Worm (Caenorhabditis elegans): ENCODE data around the gene ZK930.4.

Gene ZK930.4

DNA sequence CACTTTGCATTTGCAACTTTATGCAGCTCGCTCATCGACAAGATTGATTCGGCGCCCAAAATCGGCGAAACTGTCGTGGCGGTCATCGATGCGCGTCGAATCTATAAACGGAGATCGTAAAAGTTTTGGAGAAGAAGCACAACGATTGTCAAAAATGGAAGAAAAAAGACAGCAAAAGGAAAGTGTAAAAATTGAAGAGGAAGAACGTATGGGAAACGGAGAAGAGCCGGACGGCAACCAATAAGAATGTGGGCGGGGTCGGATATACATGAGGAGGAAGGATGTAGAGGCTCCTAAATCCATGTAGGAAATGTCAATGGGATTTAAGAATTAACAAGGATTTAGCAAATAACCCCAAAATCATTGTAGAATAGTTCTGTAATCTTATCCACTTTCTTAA lies 5.2 kb upstream of the ZK930.4 start, which contains the start of gene vab-23:
vab-23 (minus strand) TSS at position 101 of the 400 bp plus-strand sequence.
- no peak for TF ChIP-seq unc-62 (GFP tag; optimal IDR thresholded peaks at IDR 0.05)

DNA sequence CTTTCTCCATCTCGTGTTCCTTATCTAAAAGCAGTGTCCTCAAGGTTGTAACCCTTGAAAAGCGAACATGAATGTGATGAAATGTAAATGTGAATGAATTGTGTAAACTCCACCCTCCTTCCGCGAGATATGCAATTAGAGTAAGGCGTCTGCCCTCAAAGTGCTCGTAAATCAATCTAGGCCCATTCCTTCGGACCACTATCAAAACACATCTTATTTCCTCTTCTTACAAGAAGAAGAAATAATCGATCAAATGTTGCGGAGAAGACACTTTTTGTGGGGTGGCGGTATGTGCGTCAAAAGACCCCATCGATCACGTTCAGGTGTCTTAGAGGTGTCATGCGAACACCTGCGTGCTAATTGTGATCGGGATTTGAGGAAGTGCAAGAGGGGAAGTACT lies 4.1 kb upstream of the ZK930.4 start:
- no peak for TF ChIP-seq unc-62 (GFP tag; optimal IDR thresholded peaks at IDR 0.05)

DNA sequence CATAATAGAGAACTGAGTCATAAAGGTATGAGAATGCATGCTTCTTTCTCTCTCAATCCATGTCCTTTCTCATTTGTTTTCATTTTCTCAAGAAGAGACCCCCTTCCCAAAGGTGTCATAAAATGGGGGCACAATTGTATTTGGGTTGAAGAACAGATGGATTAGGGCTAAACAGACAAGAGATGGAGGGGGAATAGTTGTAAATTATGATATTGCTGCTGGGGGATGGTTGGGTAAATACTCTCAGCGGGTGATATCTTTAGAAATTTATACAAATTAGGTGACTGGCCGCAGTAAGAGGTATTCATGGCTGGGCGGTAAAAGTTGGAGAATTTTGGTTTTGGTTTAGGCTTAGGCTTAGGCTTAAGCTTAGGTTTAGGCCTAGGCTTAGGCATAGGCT lies 1.3 kb upstream of the ZK930.4 start:
- TF ChIP-seq unc-62 (GFP tag; optimal IDR thresholded peaks at IDR 0.05) = no peak

DNA sequence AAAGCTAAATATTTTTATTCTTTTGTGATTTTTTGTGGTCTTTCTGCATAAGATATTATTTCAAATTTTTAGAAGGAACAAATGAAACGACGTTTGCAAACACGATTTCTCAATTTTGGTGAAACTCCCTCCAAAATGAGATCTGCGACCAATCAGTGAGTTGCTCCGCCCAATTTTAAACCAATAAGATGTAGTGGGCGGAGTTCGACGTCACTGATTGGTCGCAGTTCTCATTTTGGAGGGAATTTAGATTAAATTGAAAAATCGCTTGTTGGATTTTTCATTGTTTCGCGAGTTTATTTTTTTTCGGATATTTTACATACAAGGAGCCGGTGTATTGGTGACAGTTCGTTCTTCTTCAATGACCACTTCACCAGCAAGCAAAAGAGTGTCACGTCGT lies 4.3 kb downstream of the ZK930.4 start:
- no peak for TF ChIP-seq unc-62 (GFP tag; optimal IDR thresholded peaks at IDR 0.05)

DNA sequence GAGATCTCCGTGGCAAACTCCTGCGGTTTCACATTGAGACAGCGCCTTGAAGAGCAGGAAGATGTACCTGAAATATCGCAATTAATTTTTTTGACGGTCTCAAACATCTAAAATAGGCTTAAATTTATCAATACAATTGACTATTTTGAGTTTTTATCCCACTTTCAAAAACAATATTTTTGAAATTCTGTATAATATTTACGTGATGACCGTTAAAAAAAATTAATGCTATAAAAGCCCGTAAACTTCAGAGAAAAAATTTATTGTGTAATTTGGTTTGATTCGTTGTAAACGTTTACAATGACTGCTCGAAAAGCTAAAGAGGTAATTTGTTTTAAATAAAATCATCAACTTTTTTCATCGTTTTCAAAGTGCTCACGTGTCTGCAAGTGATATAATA lies 8.0 kb downstream of the ZK930.4 start, which contains the start of gene ZK930.7:
ZK930.7 (plus strand) TSS at position 301 of the 400 bp plus-strand sequence.
- TF ChIP-seq unc-62 (GFP tag; optimal IDR thresholded peaks at IDR 0.05) = no peak

DNA sequence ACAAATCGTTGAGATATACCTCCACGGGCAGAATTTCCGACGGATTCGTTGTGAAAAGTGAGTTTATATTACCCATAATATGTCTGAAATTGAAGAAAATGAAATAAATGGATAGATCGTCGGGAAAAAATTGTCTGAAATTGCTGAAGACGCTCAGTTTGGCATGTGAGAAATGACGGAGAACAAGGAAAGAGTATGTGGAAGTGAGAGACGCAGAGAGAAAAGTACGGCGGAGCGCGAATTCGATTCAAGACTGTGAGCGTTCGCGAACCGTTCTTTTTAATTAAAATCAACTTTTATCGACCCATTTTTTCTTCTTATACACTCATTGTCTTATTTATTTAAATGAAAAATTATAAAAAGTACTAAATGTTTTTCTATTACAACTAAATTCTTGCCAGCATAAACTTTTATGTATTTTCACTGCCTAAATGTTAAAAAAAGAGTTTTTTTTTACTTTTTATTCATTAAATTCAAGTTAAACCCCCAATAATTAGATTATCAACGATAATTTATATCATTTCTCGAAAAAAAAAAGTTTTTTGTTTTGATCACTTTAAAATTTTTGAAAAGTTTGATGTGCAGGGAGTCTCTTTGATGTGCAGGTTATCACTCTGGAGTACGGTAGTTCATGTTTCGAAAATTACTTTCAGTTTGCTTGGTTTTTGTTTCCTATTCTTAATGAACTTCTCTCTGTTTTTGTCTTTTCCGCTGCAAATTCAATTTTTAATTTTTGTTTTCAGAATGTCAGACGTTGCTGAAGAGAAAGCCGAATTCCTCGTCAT lies 9.6 kb downstream of the ZK930.4 start, which contains the start of the genes vps-15 and hmg-12:
vps-15 (minus strand) TSS at position 83 of the 785 bp plus-strand sequence.
hmg-12 (plus strand) TSS at position 744 of the 785 bp plus-strand sequence.
- TF ChIP-seq unc-62 (GFP tag; optimal IDR thresholded peaks at IDR 0.05) = no peak

DNA sequence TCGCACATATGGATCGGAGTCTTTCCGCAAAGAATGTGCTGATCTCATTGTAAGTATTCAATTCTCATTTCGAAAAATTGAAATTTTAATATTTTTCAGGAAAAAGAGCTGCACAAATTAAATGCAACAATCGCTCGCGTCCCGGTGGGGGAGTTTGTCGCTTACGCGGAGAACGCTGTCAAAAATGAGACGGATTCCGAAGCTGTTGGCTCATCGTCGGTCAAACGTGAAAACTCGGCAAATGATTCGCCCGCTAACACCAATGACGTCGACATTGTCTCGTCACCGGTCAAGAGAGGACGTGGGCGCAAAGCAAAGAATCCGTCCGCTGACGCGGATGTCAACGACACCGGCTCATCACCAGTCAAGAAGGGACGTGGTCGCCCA lies 10.2 kb downstream of the ZK930.4 start:
- TF ChIP-seq unc-62 (GFP tag; optimal IDR thresholded peaks at IDR 0.05) = no peak

DNA sequence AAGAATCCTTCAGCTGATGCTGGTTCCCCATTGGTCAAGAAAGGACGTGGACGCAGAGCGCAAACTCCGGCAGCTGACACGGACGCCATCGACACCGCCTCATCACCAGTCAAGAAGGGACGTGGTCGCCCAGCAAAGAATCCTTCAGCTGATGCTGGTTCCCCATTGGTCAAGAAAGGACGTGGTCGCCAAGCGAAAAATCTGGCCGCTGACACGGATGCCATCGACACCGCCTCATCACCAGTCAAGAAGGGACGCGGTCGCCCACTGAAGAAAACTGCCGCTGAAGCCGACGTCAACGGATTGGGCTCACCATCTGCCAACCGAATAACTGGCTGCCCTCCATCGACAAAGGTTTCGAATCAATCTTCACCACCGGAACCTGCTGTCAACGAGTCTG lies 10.6 kb downstream of the ZK930.4 start:
- no peak for TF ChIP-seq unc-62 (GFP tag; optimal IDR thresholded peaks at IDR 0.05)

DNA sequence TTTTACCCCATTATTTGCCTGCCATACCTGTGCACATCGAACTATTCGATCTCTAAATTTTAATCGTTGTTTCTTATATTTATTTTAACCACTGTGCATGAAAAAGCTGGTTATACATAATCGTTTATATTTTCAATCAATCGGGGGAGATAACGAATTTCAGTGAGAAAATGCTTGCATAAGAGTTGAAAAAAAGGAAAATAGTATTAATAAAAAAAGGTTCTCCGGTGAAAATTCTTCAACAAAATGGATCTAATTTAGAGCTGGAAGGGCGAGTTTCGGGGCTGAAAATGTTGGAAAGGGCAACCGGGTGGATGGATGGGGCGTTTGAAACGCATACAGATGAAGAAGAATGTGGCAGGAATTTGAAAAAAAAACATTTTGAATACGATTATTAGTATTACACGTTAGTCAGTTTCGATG lies 11.2 kb downstream of the ZK930.4 start:
- TF ChIP-seq unc-62 (GFP tag; optimal IDR thresholded peaks at IDR 0.05) = no peak

DNA sequence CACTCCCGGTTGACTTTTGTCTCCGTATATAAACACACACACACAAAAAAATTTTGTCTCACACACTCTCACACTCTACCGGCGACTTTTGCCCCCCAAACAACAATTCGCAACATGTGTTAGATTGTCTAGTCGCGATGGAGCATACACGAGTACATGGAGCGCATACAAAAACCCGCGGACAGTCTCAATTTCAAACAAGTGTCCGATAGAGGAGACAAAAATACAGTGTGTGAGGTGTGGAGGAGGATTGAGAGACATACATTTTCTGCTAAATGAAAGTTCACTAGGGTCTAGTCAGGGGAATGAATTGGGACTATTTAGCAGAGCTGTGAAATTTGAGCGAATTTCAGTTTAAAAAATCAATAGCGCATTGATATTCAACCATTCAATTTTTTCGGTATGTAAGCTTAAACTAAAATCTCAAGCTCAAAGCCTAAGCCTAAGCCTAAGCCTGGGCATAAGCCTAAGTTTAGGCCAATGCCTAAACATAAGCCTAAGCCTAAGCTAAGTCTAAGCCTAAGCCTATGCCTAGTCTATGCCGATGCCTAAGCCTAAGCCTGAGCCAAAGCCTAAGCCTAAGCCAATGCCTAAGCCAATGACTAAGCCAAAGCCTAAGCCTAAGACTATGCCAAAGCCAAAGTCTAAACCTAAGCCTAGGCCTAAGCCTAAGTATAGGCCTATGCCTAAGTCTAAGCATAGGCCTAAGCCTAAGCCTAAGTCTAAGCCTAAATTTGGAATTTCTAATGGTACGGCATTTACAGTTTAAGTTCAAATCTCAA lies 16.6 kb downstream of the ZK930.4 start:
- no peak for TF ChIP-seq unc-62 (GFP tag; optimal IDR thresholded peaks at IDR 0.05)

DNA sequence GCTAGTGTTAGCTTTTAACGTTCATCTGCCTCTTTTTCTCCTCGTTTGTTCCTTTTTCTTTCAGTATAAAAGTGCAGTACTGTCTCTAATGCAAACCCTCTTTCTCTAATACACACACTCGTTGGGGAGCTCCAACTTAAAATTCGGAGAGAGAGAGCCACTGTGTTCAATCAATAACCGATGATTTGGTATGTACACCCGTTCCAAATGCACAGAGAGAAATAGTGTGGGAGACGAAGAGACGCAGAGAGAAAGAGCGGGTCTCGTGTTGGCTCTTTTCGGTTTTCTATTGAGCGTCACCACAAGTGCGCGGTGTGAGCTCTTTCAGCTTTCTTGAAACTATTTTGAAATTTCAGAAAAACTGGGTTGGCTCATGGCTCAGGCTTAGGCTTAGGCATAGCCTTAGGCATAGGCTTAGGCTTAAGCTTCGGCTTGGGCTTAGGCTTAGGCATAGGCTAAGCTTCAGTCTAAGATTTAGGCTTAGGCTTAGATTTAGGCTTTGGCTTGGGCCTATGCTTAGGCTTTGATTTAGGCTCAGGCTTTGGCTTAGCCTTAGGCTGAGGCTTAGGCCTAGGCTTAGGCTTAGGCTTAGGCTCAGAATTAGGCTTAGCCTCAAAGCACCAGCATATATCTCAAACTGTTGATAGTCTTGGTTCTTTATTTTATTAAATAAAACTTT lies 17.4 kb downstream of the ZK930.4 start:
- TF ChIP-seq unc-62 (GFP tag; optimal IDR thresholded peaks at IDR 0.05) = no peak

DNA sequence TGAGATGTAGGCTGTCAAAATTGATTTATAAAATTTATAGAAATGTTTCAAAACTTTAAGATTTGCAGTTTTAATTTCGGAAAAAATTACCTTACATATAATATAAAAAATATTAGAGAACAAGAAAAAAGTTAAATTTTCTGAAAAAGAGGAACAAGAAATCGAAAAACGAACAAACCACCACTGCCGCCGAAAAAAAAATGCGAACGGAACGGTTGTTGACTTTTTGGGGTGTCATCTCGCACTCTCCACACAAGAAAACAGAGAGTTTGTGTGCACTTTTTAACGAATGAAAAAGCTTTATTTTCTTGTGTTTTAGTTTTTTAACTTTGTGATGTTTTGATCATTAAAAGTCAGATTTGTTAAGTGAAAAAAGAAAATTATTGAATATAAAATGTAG lies 18.9 kb downstream of the ZK930.4 start:
- no peak for TF ChIP-seq unc-62 (GFP tag; optimal IDR thresholded peaks at IDR 0.05)

DNA sequence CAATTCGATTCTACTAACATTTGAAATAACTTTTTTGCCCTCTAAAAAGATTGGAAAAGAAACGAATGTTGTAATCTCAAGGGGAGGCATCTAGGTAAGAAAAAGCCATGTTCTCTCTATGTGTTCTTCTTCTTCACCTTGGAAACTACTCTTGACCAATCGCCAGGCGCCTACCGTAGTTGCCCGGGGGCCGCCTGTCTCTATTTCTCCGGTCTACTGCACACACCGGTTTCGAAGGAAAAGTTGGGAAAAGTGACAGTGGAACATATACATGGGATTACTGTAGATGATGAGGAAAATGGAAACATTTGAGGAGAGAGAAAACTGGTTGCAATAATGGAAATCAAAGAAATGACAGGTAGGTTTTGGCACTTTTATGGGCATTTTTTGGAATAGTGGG lies 20.2 kb downstream of the ZK930.4 start:
- TF ChIP-seq unc-62 (GFP tag; optimal IDR thresholded peaks at IDR 0.05) = no peak

DNA sequence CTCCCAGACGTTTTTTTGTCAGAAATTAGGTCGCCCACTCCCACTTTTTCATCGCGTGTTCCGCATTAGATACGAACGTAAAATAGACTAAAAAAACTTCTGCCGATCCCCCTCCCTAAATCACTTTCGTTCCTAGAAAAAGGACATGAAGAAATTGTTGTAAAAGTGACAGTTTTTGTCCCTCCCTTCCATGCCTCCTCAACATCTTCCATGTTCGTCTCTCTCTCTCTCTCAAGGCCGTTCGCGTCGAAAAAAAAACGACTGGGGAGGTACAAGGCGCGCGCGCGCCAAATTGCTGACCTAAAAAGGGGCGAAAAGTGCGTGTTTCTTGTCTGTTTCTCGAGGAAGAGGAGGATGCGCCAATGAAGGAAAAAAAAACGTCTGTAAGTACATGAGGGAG lies 22.4 kb downstream of the ZK930.4 start:
- no peak for TF ChIP-seq unc-62 (GFP tag; optimal IDR thresholded peaks at IDR 0.05)

DNA sequence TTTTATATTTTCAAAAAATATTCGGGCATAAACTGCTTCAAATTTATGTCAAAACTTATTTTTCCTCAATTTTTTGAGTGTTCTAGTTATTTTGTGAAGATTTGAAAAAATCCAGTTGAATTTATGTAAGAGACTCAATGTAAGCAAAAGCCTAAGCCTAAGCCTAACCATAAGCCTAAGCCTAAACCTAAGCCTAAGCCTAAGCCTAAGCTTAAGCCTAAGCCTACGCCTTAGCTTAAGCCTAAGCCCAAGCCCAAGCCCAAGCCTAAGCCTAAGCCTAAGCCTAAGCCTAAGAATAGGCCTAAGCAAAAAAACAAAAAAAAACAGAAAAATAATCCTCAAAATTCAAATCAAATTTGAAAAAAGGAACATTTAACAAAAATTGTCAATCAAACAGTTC lies 23.8 kb downstream of the ZK930.4 start:
- no peak for TF ChIP-seq unc-62 (GFP tag; optimal IDR thresholded peaks at IDR 0.05)

DNA sequence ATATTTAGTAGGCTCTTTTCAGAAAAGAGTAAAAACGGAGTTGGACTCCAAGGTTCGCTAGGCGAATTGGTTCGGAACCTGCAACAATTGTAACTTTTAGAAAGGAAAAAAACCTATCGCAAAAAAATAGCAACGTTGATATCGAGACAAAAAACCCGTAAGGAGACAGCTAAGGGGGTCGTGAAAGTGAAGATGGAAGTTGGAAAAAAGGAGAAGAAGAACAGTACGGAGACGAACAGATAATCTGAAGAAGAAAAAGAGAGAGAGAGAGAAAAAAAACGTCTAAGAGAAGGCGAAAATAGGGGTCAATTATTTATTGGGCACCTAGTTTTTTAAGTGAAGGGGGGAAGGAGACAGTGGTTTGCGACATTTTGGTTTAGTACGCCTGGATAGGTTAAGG lies 28.9 kb downstream of the ZK930.4 start, which contains the start of gene lin-29:
lin-29 (minus strand) TSS at position 78 of the 400 bp plus-strand sequence.
- no peak for TF ChIP-seq unc-62 (GFP tag; optimal IDR thresholded peaks at IDR 0.05)

All from whole organism, dauer.